Worm (Caenorhabditis elegans) whole organism, L4 larva: ENCODE measurements around the gene acr-7.

Source experiments
- F10B5.3 ChIP-seq: sonication (generic microtip); optimal IDR thresholded peaks from 2 replicates; lab custom pipeline; 2016; ENCODE audit warnings: mild to moderate bottlenecking, missing genetic modification characterization, missing compliant biosample characterization
- R02D3.7 ChIP-seq: fragments of 150-350 bp; sonication (generic microtip); optimal IDR thresholded peaks from 3 replicates; lab custom pipeline; 2014; ENCODE audit warnings: missing biosample characterization, missing genetic modification characterization
- ama-1 ChIP-seq: fragments of 150-350 bp; optimal IDR thresholded peaks from 2 replicates; lab custom pipeline; 2014; ENCODE audit warnings: inconsistent platforms, mixed read lengths
- ceh-32 ChIP-seq: sonication (generic microtip); optimal IDR thresholded peaks from 2 replicates; lab custom pipeline; 2016; ENCODE audit warnings: mild to moderate bottlenecking, missing genetic modification characterization, missing compliant biosample characterization; ENCODE audit not compliant: poor library complexity
- ceh-44 ChIP-seq: fragments of 200-800 bp; sonication (Bioruptor generic); IDR thresholded peaks from 2 replicates; pipeline ENCODE4 v1.3.6; 2022; ENCODE audit warnings: missing genetic modification reagents, missing genetic modification characterization, missing compliant biosample characterization
- ceh-62 ChIP-seq: sonication (generic microtip); optimal IDR thresholded peaks from 2 replicates; lab custom pipeline; 2017; ENCODE audit warnings: missing biosample characterization, missing genetic modification characterization
- daf-8 ChIP-seq: fragments of 200-800 bp; sonication (Bioruptor generic); IDR thresholded peaks from 2 replicates; pipeline ENCODE4 v1.3.6; 2022; ENCODE audit warnings: missing genetic modification characterization, missing compliant biosample characterization
- egl-27 ChIP-seq: sonication (generic microtip); optimal IDR thresholded peaks from 3 replicates; lab custom pipeline; 2017; ENCODE audit warnings: missing biosample characterization, missing genetic modification reagents, missing genetic modification characterization
- fkh-10 ChIP-seq: fragments of 150-350 bp; optimal IDR thresholded peaks from 2 replicates; lab custom pipeline; 2014; ENCODE audit warnings: missing biosample characterization, missing genetic modification reagents, missing genetic modification characterization
- lin-13 ChIP-seq: fragments of 150-350 bp; optimal IDR thresholded peaks from 2 replicates; lab custom pipeline; 2014; ENCODE audit warnings: missing biosample characterization, missing genetic modification reagents, missing genetic modification characterization
- lin-39 ChIP-seq: fragments of 150-350 bp; optimal IDR thresholded peaks from 2 replicates; lab custom pipeline; 2014; ENCODE audit warnings: missing biosample characterization, missing genetic modification reagents, missing genetic modification characterization
- nhr-102 ChIP-seq: sonication (generic microtip); optimal IDR thresholded peaks from 2 replicates; lab custom pipeline; 2016; ENCODE audit warnings: mild to moderate bottlenecking, missing genetic modification characterization, moderate library complexity, missing compliant biosample characterization
- pha-4 ChIP-seq, 2 experiments: fragments of 150-350 bp in 1 of 2; fragments of 200-800 bp in 1 of 2; sonication (Bioruptor generic) in 1 of 2; IDR thresholded peaks in 1 of 2; optimal IDR thresholded peaks in 1 of 2; 2 replicates each; pipeline versions ENCODE4 v1.3.6 to Lab custom; 2014 to 2022; ENCODE audit warnings: missing genetic modification characterization in 2 of 2, missing genetic modification reagents in 2 of 2, missing biosample characterization in 1 of 2, missing compliant biosample characterization in 1 of 2
- unc-39 ChIP-seq: sonication (generic microtip); optimal IDR thresholded peaks from 2 replicates; lab custom pipeline; 2017; ENCODE audit warnings: missing biosample characterization, missing genetic modification characterization

DNA sequence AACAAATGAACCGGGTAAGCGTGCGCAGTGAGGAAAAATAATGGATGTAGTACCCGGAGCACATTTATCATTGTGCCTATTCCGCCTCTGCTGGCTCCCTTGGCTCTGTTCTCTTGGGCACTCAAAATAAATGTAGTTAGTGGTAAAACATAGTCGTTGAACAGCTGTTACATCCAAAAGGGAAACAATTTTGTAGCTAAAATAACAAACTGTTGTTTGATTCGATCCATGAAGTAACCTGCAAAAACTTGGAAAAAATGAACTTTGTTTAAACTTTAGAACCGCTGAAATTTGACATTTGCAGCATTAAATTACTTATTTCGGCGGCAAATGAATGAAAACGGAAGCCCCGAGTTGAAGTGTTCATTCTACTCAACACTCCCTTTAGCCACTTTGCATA, 44.1 kb upstream of the acr-7 start:
- TF ChIP-seq R02D3.7 (tag; lab: Kevin White, UChicago) (no peak), nhr-102 (tag; lab: Kevin White, UChicago) (no peak), ama-1 (lab: Kevin White, UChicago) (no peak), ceh-44 (GFP tag; lab: Robert Waterston, UW) (no peak), ceh-32 (tag; lab: Kevin White, UChicago) (no peak), fkh-10 (GFP tag; lab: Kevin White, UChicago) (no peak), egl-27 (no peak), unc-39 (tag; lab: Kevin White, UChicago) (no peak), daf-8 (GFP tag; lab: Robert Waterston, UW) (no peak), ceh-62 (tag; lab: Kevin White, UChicago) (no peak), lin-13 (no peak), F10B5.3 (tag; lab: Kevin White, UChicago) (no peak), lin-39 (no peak), pha-4 (GFP tag; IDR thresholded peaks at IDR 0.05; lab: Robert Waterston, UW) (no peak), pha-4 (tag; optimal IDR thresholded peaks at IDR 0.05; lab: Kevin White, UChicago) (no peak)
